ENCODE assay signal across 3 fruit fly cellular contexts in the genomic region with DNA sequence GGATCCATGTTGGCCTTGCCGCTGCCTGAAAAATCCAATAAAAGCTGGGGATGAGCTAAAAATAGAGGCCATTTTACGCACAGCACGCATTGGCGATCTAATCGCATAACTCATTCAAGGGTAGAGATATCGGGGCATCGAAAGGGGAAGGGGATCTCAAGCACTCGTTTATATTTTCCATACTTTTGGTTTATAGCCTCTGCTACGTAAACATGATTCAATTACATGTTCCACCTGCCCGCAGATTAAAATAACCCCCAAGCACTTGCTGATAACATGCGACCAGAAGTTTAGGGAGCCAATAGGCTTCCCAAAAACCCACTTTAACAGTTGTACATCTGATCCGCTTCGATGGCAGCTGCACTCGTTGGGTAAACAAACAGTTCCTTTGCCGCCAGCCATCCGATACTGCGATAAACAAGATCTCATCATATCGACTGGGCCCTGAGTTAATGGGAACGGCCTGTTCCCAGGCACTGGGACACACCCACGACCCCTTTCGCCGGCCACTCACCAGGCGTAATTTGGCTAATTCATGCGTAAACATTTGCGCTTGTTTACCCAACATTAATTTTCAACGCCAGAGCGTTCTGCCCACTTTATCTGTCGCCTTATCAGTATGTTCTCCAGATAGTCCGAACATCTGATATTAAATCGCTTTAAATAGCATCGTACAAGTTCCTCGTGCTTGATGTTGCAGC.
A peak's percentile ranks its signal among the peaks of the same experiment; 100 is the strongest.
TF ChIP-seq lines count a peak whose summit lies in the region.

No protein-coding gene starts in this region.

- TF ChIP-seq CTCF in whole organism, embryonic (GFP tag; optimal IDR thresholded peaks at IDR 0.05; lab: Kevin White, UChicago) = no peak

TF ChIP-seq in whole organism, embryonic, 481 proteins besides CTCF, POLR2A, EP300 and RAD21 (continues in another document):
- no peak for TF ChIP-seq CG8478 (optimal IDR thresholded peaks at IDR 0.05; lab: Kevin White, UChicago)
- TF ChIP-seq CG17385 (GFP tag; optimal IDR thresholded peaks at IDR 0.05; lab: Kevin White, UChicago) = peak; percentile 3
- no peak for TF ChIP-seq nmo (GFP tag; optimal IDR thresholded peaks at IDR 0.05; lab: Kevin White, UChicago)
- 0 out of 2 replicates have a peak, but pooled peaks have one; percentile 6 for TF ChIP-seq Adf1 (GFP tag; IDR thresholded peaks at IDR 0.05; lab: Robert Waterston, UW)
- TF ChIP-seq CG4707 (GFP tag; optimal IDR thresholded peaks at IDR 0.05; lab: Kevin White, UChicago) = no peak
- TF ChIP-seq CG12391 (tag; optimal IDR thresholded peaks at IDR 0.05; lab: Kevin White, UChicago) = no peak
- peak; percentile 53 for TF ChIP-seq CG13296 (GFP tag; optimal IDR thresholded peaks at IDR 0.05; lab: Kevin White, UChicago)
- TF ChIP-seq grn (GFP tag; optimal IDR thresholded peaks at IDR 0.05; lab: Kevin White, UChicago) = peak; percentile 24
- no peak for TF ChIP-seq org-1 (GFP tag; optimal IDR thresholded peaks at IDR 0.05; lab: Kevin White, UChicago)
- peak; percentile 31 for TF ChIP-seq ATbp (GFP tag; optimal IDR thresholded peaks at IDR 0.05; lab: Kevin White, UChicago)
- TF ChIP-seq GATAe (GFP tag; conservative IDR thresholded peaks at IDR 0.05; lab: Robert Waterston, UW) = peak; percentile 59
- TF ChIP-seq dmrt99B (tag; optimal IDR thresholded peaks at IDR 0.05; lab: Kevin White, UChicago) = no peak
- peak; percentile 10 for TF ChIP-seq HHEX (GFP tag; optimal IDR thresholded peaks at IDR 0.05; lab: Kevin White, UChicago)
- no peak for TF ChIP-seq Scr (GFP tag; IDR thresholded peaks at IDR 0.05; lab: Robert Waterston, UW; ENCODE audit: partially characterized antibody)
- no peak for TF ChIP-seq fu2 (GFP tag; optimal IDR thresholded peaks at IDR 0.05; lab: Kevin White, UChicago)
- TF ChIP-seq amos (GFP tag; IDR thresholded peaks at IDR 0.05; lab: Robert Waterston, UW; ENCODE audit: partially characterized antibody) = no peak
- no peak for TF ChIP-seq Elba2 (GFP tag; optimal IDR thresholded peaks at IDR 0.05; lab: Kevin White, UChicago)
- no peak for TF ChIP-seq unc-4 (GFP tag; IDR thresholded peaks at IDR 0.05; lab: Robert Waterston, UW; ENCODE audit: partially characterized antibody)
- no peak for TF ChIP-seq kah (GFP tag; optimal IDR thresholded peaks at IDR 0.05; lab: Kevin White, UChicago)
- no peak for TF ChIP-seq CG10366 (GFP tag; IDR thresholded peaks at IDR 0.05; lab: Robert Waterston, UW)
- TF ChIP-seq Hey (tag; optimal IDR thresholded peaks at IDR 0.05; lab: Kevin White, UChicago) = peak; percentile 11
- TF ChIP-seq CG15514 (GFP tag; optimal IDR thresholded peaks at IDR 0.05; lab: Kevin White, UChicago) = peak; percentile 26
- no peak for TF ChIP-seq CG12659 (GFP tag; optimal IDR thresholded peaks at IDR 0.05; lab: Kevin White, UChicago)
- no peak for TF ChIP-seq usp (GFP tag; optimal IDR thresholded peaks at IDR 0.05; lab: Kevin White, UChicago)
- no peak for TF ChIP-seq CHES-1-like (GFP tag; optimal IDR thresholded peaks at IDR 0.05; lab: Kevin White, UChicago)
- TF ChIP-seq CG18599 (GFP tag; optimal IDR thresholded peaks at IDR 0.05; lab: Kevin White, UChicago) = peak; percentile 62
- peak; percentile 53 for TF ChIP-seq CG6765 (GFP tag; optimal IDR thresholded peaks at IDR 0.05; lab: Kevin White, UChicago)

TF ChIP-seq in whole organism, prepupa, 60 proteins besides CTCF, POLR2A, EP300 and RAD21:
- TF ChIP-seq fkh (GFP tag; optimal IDR thresholded peaks at IDR 0.05; lab: Kevin White, UChicago) (peak; percentile 81), Sox102F (GFP tag; optimal IDR thresholded peaks at IDR 0.05; lab: Kevin White, UChicago) (no peak)
TF ChIP-seq in whole organism, prepupa: peak in this region for 1.

TF ChIP-seq in whole organism, wandering third instar larva, 38 proteins besides CTCF, POLR2A, EP300 and RAD21:
- TF ChIP-seq Hr83 (GFP tag; optimal IDR thresholded peaks at IDR 0.05; lab: Kevin White, UChicago; ENCODE audit: poor library complexity, severe bottlenecking) (peak; percentile 64), CG32264 (GFP tag; optimal IDR thresholded peaks at IDR 0.05; lab: Kevin White, UChicago) (no peak)
